Worm (Caenorhabditis elegans) whole organism, late embryonic: ENCODE measurements around the gene moa-1.
"Not testable (repeated sequence)": the region's sequence is repeated elsewhere in the genome, so short reads cannot be mapped to it uniquely, and the experiment has no call there.

Source experiments
- K09A11.1 ChIP-seq: sonication (generic microtip); optimal IDR thresholded peaks from 2 replicates; lab custom pipeline; 2017; ENCODE audit warnings: antibody characterized with exemption, mild to moderate bottlenecking, missing genetic modification characterization, missing compliant biosample characterization; ENCODE audit not compliant: insufficient read depth
- elt-2 ChIP-seq: sonication (generic microtip); optimal IDR thresholded peaks from 2 replicates; lab custom pipeline; 2016; ENCODE audit warnings: missing genetic modification reagents, missing genetic modification characterization, missing compliant biosample characterization
- fkh-10 ChIP-seq: fragments of 150-350 bp; optimal IDR thresholded peaks from 2 replicates; lab custom pipeline; 2014; ENCODE audit warnings: missing biosample characterization, missing genetic modification reagents, missing genetic modification characterization
- lin-11 ChIP-seq: fragments of 200-800 bp; sonication (Bioruptor generic); optimal IDR thresholded peaks from 2 replicates; lab custom pipeline; 2018; ENCODE audit warnings: mild to moderate bottlenecking, missing genetic modification characterization, missing compliant biosample characterization
- nhr-11 ChIP-seq: fragments of 150-350 bp; optimal IDR thresholded peaks from 2 replicates; lab custom pipeline; 2014; ENCODE audit warnings: missing biosample characterization, missing genetic modification characterization
- pqm-1 ChIP-seq: sonication (generic microtip); optimal IDR thresholded peaks from 2 replicates; lab custom pipeline; 2016; ENCODE audit warnings: missing genetic modification characterization, missing compliant biosample characterization
- unc-86 ChIP-seq: sonication (generic microtip); optimal IDR thresholded peaks from 2 replicates; lab custom pipeline; 2016; ENCODE audit warnings: missing genetic modification characterization, missing compliant biosample characterization

DNA sequence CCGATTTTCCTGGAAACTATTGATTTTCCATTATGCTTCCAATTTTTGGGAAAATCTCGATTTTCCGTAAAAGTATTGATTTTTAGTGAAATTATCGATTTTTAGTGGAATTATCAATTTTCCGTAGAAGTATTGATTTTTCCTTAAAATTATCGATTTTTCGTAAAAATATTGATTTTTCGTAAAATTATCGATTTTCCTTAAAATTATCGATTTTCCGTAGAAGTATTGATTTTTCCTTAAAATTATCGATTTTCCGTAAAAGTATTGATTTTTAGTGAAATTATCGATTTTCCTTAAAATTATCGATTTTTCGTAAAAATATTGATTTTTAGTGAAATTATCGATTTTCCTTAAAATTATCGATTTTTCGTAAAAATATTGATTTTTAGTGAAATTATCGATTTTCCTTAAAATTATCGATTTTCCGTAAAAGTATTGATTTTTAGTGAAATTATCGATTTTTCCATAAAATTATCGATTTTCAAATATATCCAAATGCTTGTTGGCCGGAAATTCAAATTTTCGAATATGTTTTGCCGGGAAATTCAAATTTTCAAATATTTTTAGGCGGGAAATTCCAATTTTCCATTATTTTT lies 44.3 kb upstream of the moa-1 start:
- TF ChIP-seq K09A11.1; nhr-11; fkh-10 (GFP tag; lab: Kevin White, UChicago); unc-86 (tag; lab: Kevin White, UChicago); lin-11 (tag; lab: Kevin White, UChicago); elt-2 (tag; lab: Kevin White, UChicago); pqm-1: not testable (repeated sequence)
